Fruit fly (Drosophila melanogaster): ENCODE results near the gene CG34132.

DNA sequence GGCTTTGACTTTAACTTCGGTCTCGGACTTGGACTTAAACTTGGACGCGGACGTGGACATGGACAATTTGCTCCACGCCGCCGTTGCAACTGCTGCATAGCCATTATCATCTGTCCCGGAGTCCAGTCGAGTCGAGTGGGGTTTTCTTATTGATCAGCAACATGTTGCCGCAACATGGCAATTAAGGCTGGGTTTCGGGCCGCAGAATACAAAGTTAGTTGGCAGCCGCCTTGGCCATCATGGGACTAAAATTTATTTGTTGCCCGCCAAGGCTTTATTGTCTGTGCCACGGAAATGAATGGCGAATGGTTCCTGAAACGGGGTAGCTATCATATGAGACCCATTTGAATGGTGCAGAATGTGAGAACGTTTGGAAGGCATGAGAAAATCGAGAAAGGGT, 16.5 kb downstream of the CG34132 start:
- TF ChIP-seq onecut (GFP tag; IDR thresholded peaks at IDR 0.05) (no peak), odd (GFP tag; optimal IDR thresholded peaks at IDR 0.05) (no peak), CG4282 (GFP tag; optimal IDR thresholded peaks at IDR 0.05) (no peak), insv (GFP tag; optimal IDR thresholded peaks at IDR 0.05) (no peak)

Measured in whole organism, embryonic.